Worm (Caenorhabditis elegans) whole organism, L4/young adult: ENCODE data around the gene srxa-10.

Experiments
- W03F9.2 ChIP-seq: fragments of 150-350 bp; optimal IDR thresholded peaks from 2 replicates; lab custom pipeline; 2014; ENCODE audit warnings: missing biosample characterization, missing genetic modification characterization
- him-1 ChIP-seq: sonication (generic microtip); optimal IDR thresholded peaks from 2 replicates; lab custom pipeline; 2016; ENCODE audit warnings: missing genotype, missing genetic modification reagents, missing genetic modification characterization, missing compliant biosample characterization

DNA sequence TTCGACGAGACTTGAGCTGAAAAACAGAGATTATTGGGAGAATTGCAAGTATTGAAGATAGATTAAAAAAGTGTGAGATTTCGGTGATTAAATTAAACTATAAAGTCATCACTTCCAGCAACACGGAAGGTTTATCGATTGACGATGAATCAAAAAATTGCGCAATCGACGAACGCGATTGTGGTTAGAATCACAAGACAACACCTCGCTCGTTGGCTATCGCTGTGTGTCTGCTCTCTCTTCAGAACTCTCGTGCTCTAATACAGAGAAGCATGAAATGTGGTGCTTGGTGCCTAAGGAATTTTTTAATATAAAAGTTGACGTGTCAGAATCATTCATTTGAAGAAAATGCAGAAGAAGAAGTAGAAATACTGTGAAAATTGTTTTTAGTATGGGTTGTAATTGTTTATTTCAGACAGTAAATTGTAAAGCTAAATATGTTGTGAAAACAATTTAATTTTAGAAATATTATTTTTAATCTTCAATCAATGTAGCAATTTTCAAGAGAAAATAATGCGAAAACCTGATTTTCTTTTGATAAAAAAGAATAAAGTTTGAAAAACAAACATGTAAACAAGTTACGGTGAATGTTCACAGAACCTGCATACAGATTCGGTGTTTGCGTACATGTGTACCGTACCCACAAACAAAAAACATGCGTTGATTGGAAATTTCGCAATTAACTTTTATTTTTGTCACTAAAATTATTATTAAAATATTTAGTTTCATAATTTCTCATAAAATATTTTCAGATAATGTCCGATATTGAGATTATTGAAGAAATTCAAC is 31.0 kb upstream of the srxa-10 start, which contains the start of the genes ZK632.10 and ZK632.11:
- TF ChIP-seq him-1 (tag; lab: Kevin White, UChicago) (no peak), W03F9.2 (tag; lab: Kevin White, UChicago) (peak; percentile 85)
